Worm (Caenorhabditis elegans) whole organism, L4 larva: ENCODE results near the gene dach-1.

Experiments
- F10B5.3 ChIP-seq: sonication (generic microtip); optimal IDR thresholded peaks from 2 replicates; lab custom pipeline; 2016; ENCODE audit warnings: mild to moderate bottlenecking, missing genetic modification characterization, missing compliant biosample characterization
- F37D6.2 ChIP-seq: sonication (generic microtip); optimal IDR thresholded peaks from 2 replicates; lab custom pipeline; 2016; ENCODE audit warnings: mild to moderate bottlenecking, missing genetic modification characterization, missing compliant biosample characterization
- T20F7.1 ChIP-seq: fragments of 200-800 bp; sonication (Bioruptor generic); optimal IDR thresholded peaks from 2 replicates; lab custom pipeline; 2018; ENCODE audit warnings: mild to moderate bottlenecking, missing genetic modification characterization, missing compliant biosample characterization
- ceh-32 ChIP-seq: sonication (generic microtip); optimal IDR thresholded peaks from 2 replicates; lab custom pipeline; 2016; ENCODE audit warnings: mild to moderate bottlenecking, missing genetic modification characterization, missing compliant biosample characterization; ENCODE audit not compliant: poor library complexity
- ceh-82 ChIP-seq: sonication (generic microtip); optimal IDR thresholded peaks from 2 replicates; lab custom pipeline; 2017; ENCODE audit warnings: missing biosample characterization, missing genetic modification characterization
- daf-12 ChIP-seq: fragments of 150-350 bp; optimal IDR thresholded peaks from 2 replicates; lab custom pipeline; 2014; ENCODE audit warnings: missing biosample characterization, missing genetic modification reagents, missing genetic modification characterization
- dve-1 ChIP-seq: sonication (generic microtip); optimal IDR thresholded peaks from 2 replicates; lab custom pipeline; 2017; ENCODE audit warnings: antibody characterized with exemption, mild to moderate bottlenecking, missing genetic modification characterization, missing compliant biosample characterization; ENCODE audit not compliant: insufficient read depth
- fos-1 ChIP-seq: fragments of 150-350 bp; optimal IDR thresholded peaks from 2 replicates; lab custom pipeline; 2014; ENCODE audit warnings: missing biosample characterization, missing genetic modification characterization
- jun-1 ChIP-seq: fragments of 150-350 bp; optimal IDR thresholded peaks from 2 replicates; lab custom pipeline; 2014; ENCODE audit warnings: missing biosample characterization, missing genetic modification reagents, missing genetic modification characterization
- nhr-237 ChIP-seq: sonication (generic microtip); optimal IDR thresholded peaks from 2 replicates; lab custom pipeline; 2017; ENCODE audit warnings: missing biosample characterization, missing genetic modification characterization
- nhr-77 ChIP-seq: fragments of 150-350 bp; optimal IDR thresholded peaks from 2 replicates; lab custom pipeline; 2014; ENCODE audit warnings: missing biosample characterization, missing genetic modification characterization
- php-3 ChIP-seq: fragments of 200-800 bp; sonication (Bioruptor generic); IDR thresholded peaks from 2 replicates; pipeline ENCODE4 v1.3.6; 2022; ENCODE audit warnings: missing genetic modification reagents, missing genetic modification characterization, missing compliant biosample characterization
- skn-1 ChIP-seq: fragments of 150-350 bp; optimal IDR thresholded peaks from 2 replicates; lab custom pipeline; 2014; ENCODE audit warnings: missing biosample characterization, missing genetic modification characterization
- zip-2 ChIP-seq: fragments of 150-350 bp; optimal IDR thresholded peaks from 2 replicates; lab custom pipeline; 2014; ENCODE audit warnings: missing biosample characterization, missing genetic modification characterization

ce11 chrV:3979819-3980218 is 30.0 kb downstream of the dach-1 start, which contains the start of gene nlp-31:
- TF ChIP-seq F10B5.3 (tag; lab: Kevin White, UChicago) (no peak), php-3 (GFP tag; lab: Robert Waterston, UW) (no peak), ceh-32 (tag; lab: Kevin White, UChicago) (no peak), dve-1 (no peak), zip-2 (tag; lab: Kevin White, UChicago) (no peak), nhr-77 (tag; lab: Kevin White, UChicago) (no peak), daf-12 (tag; lab: Kevin White, UChicago) (no peak), fos-1 (tag; lab: Kevin White, UChicago) (no peak), T20F7.1 (GFP tag; lab: Kevin White, UChicago) (no peak), ceh-82 (tag; lab: Kevin White, UChicago) (no peak), skn-1 (no peak), jun-1 (tag; lab: Kevin White, UChicago) (no peak), F37D6.2 (no peak), nhr-237 (tag; lab: Kevin White, UChicago) (no peak)
